Fruit fly (Drosophila melanogaster): ENCODE measurements around the gene CG32085.

CG32085 gene

dm6 chr3L:11696294-11697116, 16.4 kb upstream of the CG32085 start, which contains the start of gene Dph1 (continued):
- TF ChIP-seq bab2 (GFP tag; optimal IDR thresholded peaks at IDR 0.05) = peak; percentile 93
- TF ChIP-seq CrebB (tag; optimal IDR thresholded peaks at IDR 0.05) = peak; percentile 78
- TF ChIP-seq H2.0 (GFP tag; IDR thresholded peaks at IDR 0.05) = peak; percentile 77
- TF ChIP-seq pita (GFP tag; optimal IDR thresholded peaks at IDR 0.05) = no peak
- peak; percentile 82 for TF ChIP-seq tap (tag; optimal IDR thresholded peaks at IDR 0.05)
- no peak for TF ChIP-seq HLHmδ (GFP tag; optimal IDR thresholded peaks at IDR 0.05)
- no peak; the same call in 1 of the 3 replicates for TF ChIP-seq CG11456 (GFP tag; IDR thresholded peaks at IDR 0.05)
- peak; percentile 77 for TF ChIP-seq Dip3 (GFP tag; optimal IDR thresholded peaks at IDR 0.05)
- TF ChIP-seq CG4854 (GFP tag; optimal IDR thresholded peaks at IDR 0.05) = peak; percentile 32
- peak; percentile 57 for TF ChIP-seq CG33213 (GFP tag; optimal IDR thresholded peaks at IDR 0.05)
- TF ChIP-seq Opbp (GFP tag; IDR thresholded peaks at IDR 0.05; ENCODE audit: partially characterized antibody) = peak; percentile 46; the same call in 1 of the 3 replicates
- TF ChIP-seq fd64A (GFP tag; optimal IDR thresholded peaks at IDR 0.05) = peak; percentile 84
- peak; percentile 61 for TF ChIP-seq mirr (GFP tag; optimal IDR thresholded peaks at IDR 0.05)
- peak; percentile 88 for TF ChIP-seq scrt (GFP tag; optimal IDR thresholded peaks at IDR 0.05)
- peak; percentile 55 for TF ChIP-seq CG5245 (GFP tag; optimal IDR thresholded peaks at IDR 0.05)
- peak; percentile 85 for TF ChIP-seq CG17359 (tag; optimal IDR thresholded peaks at IDR 0.05)
- TF ChIP-seq CG18011 (GFP tag; optimal IDR thresholded peaks at IDR 0.05) = peak; percentile 66
- TF ChIP-seq CG1529 (GFP tag; optimal IDR thresholded peaks at IDR 0.05) = peak; percentile 67

dm6 chr3L:11695827-11696226, 15.7 kb upstream of the CG32085 start:
- TF ChIP-seq seq (GFP tag; IDR thresholded peaks at IDR 0.05) (no peak), CG6689 (GFP tag; IDR thresholded peaks at IDR 0.05) (no peak), caup (GFP tag; optimal IDR thresholded peaks at IDR 0.05; ENCODE audit: severe bottlenecking) (no peak), CoRest (tag; optimal IDR thresholded peaks at IDR 0.05) (no peak), gcm2 (GFP tag; optimal IDR thresholded peaks at IDR 0.05) (no peak), Eip74EF (GFP tag; optimal IDR thresholded peaks at IDR 0.05) (peak in 1 of 2 experiments; percentile 94), ham (GFP tag; IDR thresholded peaks at IDR 0.05) (no peak), mld (GFP tag; IDR thresholded peaks at IDR 0.05; ENCODE audit: partially characterized antibody) (no peak), rib (GFP tag; IDR thresholded peaks at IDR 0.05) (peak; percentile 48; the same call in 1 of the 2 replicates), gce (GFP tag; IDR thresholded peaks at IDR 0.05) (no peak), CG6791 (GFP tag; IDR thresholded peaks at IDR 0.05; ENCODE audit: partially characterized antibody) (no peak), tup (GFP tag; optimal IDR thresholded peaks at IDR 0.05) (no peak), CTCF (GFP tag; optimal IDR thresholded peaks at IDR 0.05) (no peak), CG2202 (tag; optimal IDR thresholded peaks at IDR 0.05) (no peak)

dm6 chr3L:11695063-11695462, 14.9 kb upstream of the CG32085 start:
- TF ChIP-seq CG8478 (optimal IDR thresholded peaks at IDR 0.05) = peak; percentile 82
- TF ChIP-seq Ets65A (GFP tag) = peak; percentile 23
- TF ChIP-seq CG2712 (tag; optimal IDR thresholded peaks at IDR 0.05) = no peak
- peak; percentile 63 for TF ChIP-seq Med (GFP tag)
- TF ChIP-seq CG9876 (GFP tag; optimal IDR thresholded peaks at IDR 0.05) = no peak
- TF ChIP-seq ken (GFP tag; IDR thresholded peaks at IDR 0.05) = 0 out of 3 replicates have a peak, but pooled peaks have one; percentile 33
- no peak for TF ChIP-seq fd102C (GFP tag; optimal IDR thresholded peaks at IDR 0.05)

Measured in whole organism, embryonic.